Fruit fly (Drosophila melanogaster): Measurements from ENCODE around the gene CG4829.

The CG4829 gene

dm6 chrX:16800530-16801027 is 10.9 kb upstream of the CG4829 start, which contains the start of the genes CG9132 and CG4789 (continued):
- TF ChIP-seq nau (GFP tag; optimal IDR thresholded peaks at IDR 0.05) (no peak), stwl (tag; optimal IDR thresholded peaks at IDR 0.05) (peak; percentile 51), nom (GFP tag; optimal IDR thresholded peaks at IDR 0.05) (no peak), CG1603 (tag; optimal IDR thresholded peaks at IDR 0.05) (no peak), jumu (GFP tag; optimal IDR thresholded peaks at IDR 0.05) (no peak), Antp (GFP tag; optimal IDR thresholded peaks at IDR 0.05) (no peak), bigmax (GFP tag; optimal IDR thresholded peaks at IDR 0.05) (no peak), MBD-R2 (GFP tag; IDR thresholded peaks at IDR 0.05) (peak; percentile 32; the same call in 1 of the 2 replicates), esg (GFP tag; conservative IDR thresholded peaks at IDR 0.05) (no peak), Sry-β (GFP tag; optimal IDR thresholded peaks at IDR 0.05) (no peak), MTF-1 (GFP tag; optimal IDR thresholded peaks at IDR 0.05; ENCODE audit: borderline replicate concordance) (no peak), klu (GFP tag; IDR thresholded peaks at IDR 0.05) (no peak), crp (GFP tag; optimal IDR thresholded peaks at IDR 0.05) (no peak), vvl (GFP tag; IDR thresholded peaks at IDR 0.05) (no peak), otp (GFP tag; IDR thresholded peaks at IDR 0.05) (no peak), pum (GFP tag; optimal IDR thresholded peaks at IDR 0.05) (no peak), CG2889 (GFP tag; IDR thresholded peaks at IDR 0.05) (no peak), Dll (GFP tag; IDR thresholded peaks at IDR 0.05; ENCODE audit: partially characterized antibody) (peak; percentile 57; the same call in 3 of the 4 replicates), CG12659 (GFP tag; optimal IDR thresholded peaks at IDR 0.05) (peak; percentile 22), eve (GFP tag; optimal IDR thresholded peaks at IDR 0.05) (no peak), ci (GFP tag; IDR thresholded peaks at IDR 0.05) (no peak), pzg (GFP tag; optimal IDR thresholded peaks at IDR 0.05) (peak; percentile 48), CG6689 (GFP tag; IDR thresholded peaks at IDR 0.05) (no peak), CG8765 (GFP tag; IDR thresholded peaks at IDR 0.05) (no peak), CG8478 (optimal IDR thresholded peaks at IDR 0.05) (no peak), trh (GFP tag; optimal IDR thresholded peaks at IDR 0.05) (no peak), repo (GFP tag; optimal IDR thresholded peaks at IDR 0.05) (no peak), CG10462 (GFP tag; optimal IDR thresholded peaks at IDR 0.05) (no peak), Sox102F (GFP tag; optimal IDR thresholded peaks at IDR 0.05) (no peak), CG10267 (tag; optimal IDR thresholded peaks at IDR 0.05) (peak; percentile 2), salm (tag; optimal IDR thresholded peaks at IDR 0.05) (no peak), crc (GFP tag; optimal IDR thresholded peaks at IDR 0.05) (no peak), grau (tag; optimal IDR thresholded peaks at IDR 0.05) (no peak), CG18011 (GFP tag; optimal IDR thresholded peaks at IDR 0.05) (no peak), mam (GFP tag; optimal IDR thresholded peaks at IDR 0.05) (no peak), Sry-δ (GFP tag; optimal IDR thresholded peaks at IDR 0.05) (peak; percentile 8), E2f2 (GFP tag; IDR thresholded peaks at IDR 0.05) (peak; percentile 37; the same call in 1 of the 2 replicates), Scr (GFP tag; IDR thresholded peaks at IDR 0.05; ENCODE audit: partially characterized antibody) (peak; percentile 24; the same call in 1 of the 2 replicates), B-H2 (GFP tag; optimal IDR thresholded peaks at IDR 0.05) (no peak), CG7372 (GFP tag; IDR thresholded peaks at IDR 0.05) (no peak)

dm6 chrX:16803299-16803698 is 8.2 kb upstream of the CG4829 start, which contains the start of the genes Rai1 and CG13005:
Rai1 (minus strand) TSS chrX:16803344.
CG13005 (plus strand) TSS chrX:16803650.
- TF ChIP-seq CG7556 (GFP tag; optimal IDR thresholded peaks at IDR 0.05) (no peak), CkIIα-i1 (GFP tag; IDR thresholded peaks at IDR 0.05) (0 out of 2 replicates have a peak, but pooled peaks have one; percentile 62), pum (GFP tag; optimal IDR thresholded peaks at IDR 0.05) (no peak), knrl (GFP tag; IDR thresholded peaks at IDR 0.05; ENCODE audit: partially characterized antibody) (peak; percentile 82), nerfin-2 (GFP tag; IDR thresholded peaks at IDR 0.05; ENCODE audit: partially characterized antibody) (peak; percentile 72), trem (tag; optimal IDR thresholded peaks at IDR 0.05) (peak; percentile 34), nmo (GFP tag; optimal IDR thresholded peaks at IDR 0.05) (peak; percentile 4), Opbp (GFP tag; IDR thresholded peaks at IDR 0.05; ENCODE audit: partially characterized antibody) (peak; percentile 83), Fer2 (tag; optimal IDR thresholded peaks at IDR 0.05) (no peak), ato (GFP tag; IDR thresholded peaks at IDR 0.05; ENCODE audit: partially characterized antibody) (peak; percentile 72), CG10267 (tag; optimal IDR thresholded peaks at IDR 0.05) (peak; percentile 3), pzg (GFP tag; optimal IDR thresholded peaks at IDR 0.05) (peak; percentile 53), en (GFP tag; optimal IDR thresholded peaks at IDR 0.05) (no peak), Myb (GFP tag; optimal IDR thresholded peaks at IDR 0.05) (peak; percentile 15), Sin3A (optimal IDR thresholded peaks at IDR 0.05) (peak; percentile 26)

All from whole organism, embryonic.